Worm (Caenorhabditis elegans) whole organism, late embryonic: Measurements from ENCODE around the gene pxd-1.

Source experiments
- C08G9.2 ChIP-seq: sonication (generic microtip); optimal IDR thresholded peaks from 2 replicates; lab custom pipeline; 2016; ENCODE audit warnings: mild to moderate bottlenecking, missing genetic modification characterization, moderate library complexity, missing compliant biosample characterization
- C38D4.7 ChIP-seq: fragments of 200-800 bp; sonication (Bioruptor generic); optimal IDR thresholded peaks from 2 replicates; lab custom pipeline; 2018; ENCODE audit warnings: mild to moderate bottlenecking, missing genetic modification characterization, moderate library complexity, missing compliant biosample characterization
- K09A11.1 ChIP-seq: sonication (generic microtip); optimal IDR thresholded peaks from 2 replicates; lab custom pipeline; 2017; ENCODE audit warnings: antibody characterized with exemption, mild to moderate bottlenecking, missing genetic modification characterization, missing compliant biosample characterization; ENCODE audit not compliant: insufficient read depth
- ama-1 ChIP-seq: fragments of 150-350 bp; optimal IDR thresholded peaks from 2 replicates; lab custom pipeline; 2014
- ceh-18 ChIP-seq: sonication (generic microtip); optimal IDR thresholded peaks from 2 replicates; lab custom pipeline; 2016; ENCODE audit warnings: missing genetic modification characterization, missing compliant biosample characterization
- ceh-19 ChIP-seq: fragments of 200-800 bp; sonication (Bioruptor generic); optimal IDR thresholded peaks from 2 replicates; lab custom pipeline; 2018; ENCODE audit warnings: mild to moderate bottlenecking, missing genetic modification characterization, missing compliant biosample characterization
- ceh-2 ChIP-seq: sonication (generic microtip); optimal IDR thresholded peaks from 2 replicates; lab custom pipeline; 2016; ENCODE audit warnings: missing genotype, missing genetic modification characterization, missing compliant biosample characterization
- ceh-22 ChIP-seq: sonication (generic microtip); optimal IDR thresholded peaks from 2 replicates; lab custom pipeline; 2017; ENCODE audit warnings: missing biosample characterization, missing genetic modification characterization
- ceh-24 ChIP-seq: sonication (generic microtip); optimal IDR thresholded peaks from 2 replicates; lab custom pipeline; 2016; ENCODE audit warnings: mild to moderate bottlenecking, missing genetic modification characterization, missing compliant biosample characterization
- ceh-31 ChIP-seq: sonication (generic microtip); optimal IDR thresholded peaks from 2 replicates; lab custom pipeline; 2016; ENCODE audit warnings: missing genetic modification characterization, missing compliant biosample characterization
- ceh-48 ChIP-seq: sonication (generic microtip); optimal IDR thresholded peaks from 2 replicates; lab custom pipeline; 2016; ENCODE audit warnings: missing genetic modification characterization, inconsistent platforms, missing compliant biosample characterization
- ceh-6 ChIP-seq: fragments of 200-800 bp; sonication (Bioruptor generic); optimal IDR thresholded peaks from 2 replicates; lab custom pipeline; 2018; ENCODE audit warnings: mild to moderate bottlenecking, missing genetic modification characterization, missing compliant biosample characterization
- ceh-9 ChIP-seq: sonication (generic microtip); optimal IDR thresholded peaks from 2 replicates; lab custom pipeline; 2016; ENCODE audit warnings: mild to moderate bottlenecking, missing genetic modification characterization, inconsistent platforms, missing compliant biosample characterization
- dmd-4 ChIP-seq: sonication (generic microtip); optimal IDR thresholded peaks from 2 replicates; lab custom pipeline; 2016; ENCODE audit warnings: borderline replicate concordance, missing genetic modification characterization, missing compliant biosample characterization
- elt-4 ChIP-seq: sonication (generic microtip); optimal IDR thresholded peaks from 2 replicates; lab custom pipeline; 2016; ENCODE audit warnings: missing genetic modification characterization, missing compliant biosample characterization
- ets-4 ChIP-seq: sonication (generic microtip); optimal IDR thresholded peaks from 2 replicates; lab custom pipeline; 2016; ENCODE audit warnings: missing genetic modification characterization, missing compliant biosample characterization
- eyg-1 ChIP-seq: sonication (generic microtip); optimal IDR thresholded peaks from 2 replicates; lab custom pipeline; 2016; ENCODE audit warnings: missing genotype, missing genetic modification characterization, missing compliant biosample characterization
- fax-1 ChIP-seq: sonication (generic microtip); optimal IDR thresholded peaks from 2 replicates; lab custom pipeline; 2016; ENCODE audit warnings: missing genotype, missing genetic modification characterization, missing compliant biosample characterization
- fkh-6 ChIP-seq: sonication (generic microtip); optimal IDR thresholded peaks from 2 replicates; lab custom pipeline; 2016; ENCODE audit warnings: missing genetic modification characterization, missing compliant biosample characterization
- hlh-15 ChIP-seq: sonication (generic microtip); optimal IDR thresholded peaks from 2 replicates; lab custom pipeline; 2016; ENCODE audit warnings: missing genetic modification characterization, missing compliant biosample characterization
- hlh-30 ChIP-seq: sonication (generic microtip); optimal IDR thresholded peaks from 2 replicates; lab custom pipeline; 2017; ENCODE audit warnings: antibody characterized with exemption, missing genetic modification characterization, missing compliant biosample characterization; ENCODE audit not compliant: insufficient read depth
- hlh-6 ChIP-seq: sonication (generic microtip); optimal IDR thresholded peaks from 2 replicates; lab custom pipeline; 2016; ENCODE audit warnings: missing genotype, missing genetic modification characterization, missing compliant biosample characterization
- hlh-8 ChIP-seq: sonication (generic microtip); optimal IDR thresholded peaks from 2 replicates; lab custom pipeline; 2016; ENCODE audit warnings: missing genotype, missing genetic modification characterization, missing compliant biosample characterization
- lim-6 ChIP-seq: sonication (generic microtip); optimal IDR thresholded peaks from 2 replicates; lab custom pipeline; 2016; ENCODE audit warnings: missing genetic modification characterization, missing compliant biosample characterization
- lin-11 ChIP-seq: fragments of 200-800 bp; sonication (Bioruptor generic); optimal IDR thresholded peaks from 2 replicates; lab custom pipeline; 2018; ENCODE audit warnings: mild to moderate bottlenecking, missing genetic modification characterization, missing compliant biosample characterization
- nfya-1 ChIP-seq: sonication (generic microtip); optimal IDR thresholded peaks from 2 replicates; lab custom pipeline; 2017; ENCODE audit warnings: missing genetic modification characterization, mild to moderate bottlenecking, missing compliant biosample characterization, antibody characterized with exemption, moderate library complexity
- nhr-11 ChIP-seq: fragments of 150-350 bp; optimal IDR thresholded peaks from 2 replicates; lab custom pipeline; 2014; ENCODE audit warnings: missing biosample characterization, missing genetic modification characterization
- pag-3 ChIP-seq: sonication (generic microtip); optimal IDR thresholded peaks from 2 replicates; lab custom pipeline; 2016; ENCODE audit warnings: missing compliant biosample characterization, missing genetic modification characterization, borderline replicate concordance
- pat-9 ChIP-seq: fragments of 200-800 bp; sonication (Bioruptor generic); optimal IDR thresholded peaks from 2 replicates; lab custom pipeline; 2018; ENCODE audit warnings: mild to moderate bottlenecking, missing genetic modification characterization, moderate library complexity, missing compliant biosample characterization
- pax-1 ChIP-seq: fragments of 150-350 bp; optimal IDR thresholded peaks from 2 replicates; lab custom pipeline; 2014; ENCODE audit warnings: missing biosample characterization, missing genetic modification characterization
- pha-2 ChIP-seq: sonication (generic microtip); optimal IDR thresholded peaks from 2 replicates; lab custom pipeline; 2017; ENCODE audit warnings: mild to moderate bottlenecking, missing genetic modification characterization, missing compliant biosample characterization
- pqm-1 ChIP-seq: sonication (generic microtip); optimal IDR thresholded peaks from 2 replicates; lab custom pipeline; 2016; ENCODE audit warnings: missing genetic modification characterization, missing compliant biosample characterization
- pros-1 ChIP-seq: fragments of 150-350 bp; optimal IDR thresholded peaks from 2 replicates; lab custom pipeline; 2014; ENCODE audit warnings: missing biosample characterization, missing genetic modification reagents, missing genetic modification characterization
- rnt-1 ChIP-seq: sonication (generic microtip); optimal IDR thresholded peaks from 2 replicates; lab custom pipeline; 2016; ENCODE audit warnings: missing genetic modification characterization, missing compliant biosample characterization
- sdc-2 ChIP-seq: sonication (generic microtip); optimal IDR thresholded peaks from 2 replicates; lab custom pipeline; 2016; ENCODE audit warnings: missing genotype, missing genetic modification characterization, missing compliant biosample characterization
- sox-2 ChIP-seq: fragments of 200-800 bp; sonication (Bioruptor generic); IDR thresholded peaks from 2 replicates; pipeline ENCODE4 v1.3.6; 2022; ENCODE audit warnings: missing genetic modification reagents, missing genetic modification characterization, missing compliant biosample characterization
- sox-4 ChIP-seq: sonication (generic microtip); optimal IDR thresholded peaks from 2 replicates; lab custom pipeline; 2017; ENCODE audit warnings: mild to moderate bottlenecking, missing genetic modification characterization, inconsistent platforms, missing compliant biosample characterization
- tbx-2 ChIP-seq: sonication (generic microtip); optimal IDR thresholded peaks from 2 replicates; lab custom pipeline; 2016; ENCODE audit warnings: missing genetic modification characterization, missing compliant biosample characterization
- unc-3 ChIP-seq, 2 experiments: fragments of 200-800 bp in 1 of 2; sonication (Bioruptor generic) in 1 of 2; sonication (generic microtip) in 1 of 2; conservative IDR thresholded peaks in 1 of 2; optimal IDR thresholded peaks in 1 of 2; 2 replicates each; pipeline versions ENCODE4 v1.3.6 to Lab custom; 2016 to 2022; ENCODE audit warnings: missing compliant biosample characterization in 2 of 2, missing genetic modification characterization in 2 of 2, missing genetic modification reagents in 1 of 2
- unc-42 ChIP-seq: sonication (generic microtip); optimal IDR thresholded peaks from 2 replicates; lab custom pipeline; 2016; ENCODE audit warnings: missing genotype, missing genetic modification characterization, missing compliant biosample characterization
- unc-86 ChIP-seq: sonication (generic microtip); optimal IDR thresholded peaks from 2 replicates; lab custom pipeline; 2016; ENCODE audit warnings: missing genetic modification characterization, missing compliant biosample characterization

pxd-1 gene

ce11 chrIII:4012036-4012435 lies 6.1 kb downstream of the pxd-1 start, which contains the start of gene C36E8.4:
Gene C36E8.4, plus strand, starts transcription at chrIII:4012336.
- TF ChIP-seq dmd-4 (no peak), unc-3 (GFP tag; conservative IDR thresholded peaks at IDR 0.05; lab: Robert Waterston, UW) (no peak), unc-3 (tag; optimal IDR thresholded peaks at IDR 0.05; lab: Kevin White, UChicago) (no peak), sdc-2 (tag; lab: Kevin White, UChicago) (no peak), hlh-6 (tag; lab: Kevin White, UChicago) (no peak)

DNA sequence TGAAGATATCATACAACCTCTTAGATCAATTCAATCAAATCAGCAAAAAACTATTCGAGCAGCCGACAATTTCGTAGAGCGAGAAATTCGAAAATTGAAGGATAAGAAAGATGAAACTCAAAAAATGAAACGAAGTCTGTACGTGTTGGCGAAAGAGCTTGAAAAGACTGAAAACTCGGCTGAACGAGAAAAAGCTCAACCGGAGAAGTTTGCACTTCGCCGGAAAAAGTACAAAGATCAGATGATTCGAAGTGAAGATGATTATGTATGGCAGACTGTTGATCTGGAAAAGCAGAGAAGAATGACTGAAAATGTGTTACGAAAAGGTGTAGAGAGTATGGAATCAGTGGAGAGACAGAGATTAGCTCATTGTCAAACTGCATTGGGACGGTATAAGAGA lies 7.1 kb downstream of the pxd-1 start:
- no peak for TF ChIP-seq pqm-1 (tag; lab: Kevin White, UChicago)
- TF ChIP-seq fkh-6 (tag; lab: Kevin White, UChicago), result no peak
- no peak for TF ChIP-seq pat-9 (tag; lab: Kevin White, UChicago)
- no peak for TF ChIP-seq ceh-48
- TF ChIP-seq ceh-19 (GFP tag; lab: Kevin White, UChicago), result no peak
- TF ChIP-seq sox-4 (tag; lab: Kevin White, UChicago), result no peak
- TF ChIP-seq pag-3 (tag; lab: Kevin White, UChicago), result no peak
- no peak for TF ChIP-seq pros-1
- no peak for TF ChIP-seq lin-11 (tag; lab: Kevin White, UChicago)
- no peak for TF ChIP-seq unc-3 (GFP tag; conservative IDR thresholded peaks at IDR 0.05; lab: Robert Waterston, UW)
- no peak for TF ChIP-seq unc-3 (tag; optimal IDR thresholded peaks at IDR 0.05; lab: Kevin White, UChicago)
- TF ChIP-seq ceh-31 (tag; lab: Kevin White, UChicago), result no peak
- TF ChIP-seq pha-2 (tag; lab: Kevin White, UChicago), result no peak
- TF ChIP-seq hlh-15, result no peak
- TF ChIP-seq nfya-1 (tag; lab: Kevin White, UChicago), result no peak
- no peak for TF ChIP-seq lim-6 (tag; lab: Kevin White, UChicago)
- TF ChIP-seq ceh-18 (tag; lab: Kevin White, UChicago), result no peak
- TF ChIP-seq nhr-11, result no peak
- no peak for TF ChIP-seq hlh-30 (tag; lab: Kevin White, UChicago)
- no peak for TF ChIP-seq ets-4 (tag; lab: Kevin White, UChicago)
- TF ChIP-seq tbx-2 (tag; lab: Kevin White, UChicago), result no peak

- TF ChIP-seq ceh-24, result no peak
Observed at ce11 chrIII:4015382-4015986, 9.5 kb downstream of the pxd-1 start.

DNA sequence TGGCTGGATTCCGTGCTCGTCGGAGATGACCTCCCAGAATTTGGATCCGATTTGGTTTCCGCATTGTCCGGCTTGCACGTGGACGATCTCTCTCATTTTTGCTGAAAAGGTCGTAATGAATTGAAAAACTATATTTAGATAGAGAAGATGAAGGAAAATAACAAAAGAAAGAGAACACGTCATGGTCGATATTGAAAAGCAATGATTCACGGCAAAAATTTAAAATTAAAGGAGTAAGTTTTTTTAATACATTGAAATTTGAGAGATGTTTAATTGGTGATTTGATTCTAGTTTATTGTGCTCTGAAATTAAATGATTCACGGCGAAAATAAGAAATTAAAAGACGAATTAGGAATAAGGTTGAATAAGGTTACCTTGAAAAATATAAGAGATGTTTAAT lies 11.6 kb downstream of the pxd-1 start, which contains the start of gene tbb-2:
TSS of gene tbb-2 (minus strand) at position 101 of the 400 bp plus-strand sequence.
- TF ChIP-seq ceh-22 (tag; lab: Kevin White, UChicago), result no peak
- TF ChIP-seq unc-86 (tag; lab: Kevin White, UChicago), result no peak
- no peak for TF ChIP-seq sox-2 (GFP tag; lab: Robert Waterston, UW)
- TF ChIP-seq pax-1 (tag; lab: Kevin White, UChicago), result no peak
- no peak for TF ChIP-seq ama-1 (lab: Kevin White, UChicago)
- no peak for TF ChIP-seq hlh-8 (tag; lab: Kevin White, UChicago)
- TF ChIP-seq elt-4, result no peak
- no peak for TF ChIP-seq hlh-15
- no peak for TF ChIP-seq fax-1
- TF ChIP-seq eyg-1, result no peak

ce11 chrIII:4018095-4018498 lies 12.2 kb downstream of the pxd-1 start:
- TF ChIP-seq ceh-48 (peak; percentile 36), C08G9.2 (tag; lab: Kevin White, UChicago) (no peak), C38D4.7 (GFP tag; lab: Kevin White, UChicago) (peak; percentile 8), K09A11.1 (tag; lab: Kevin White, UChicago) (no peak), ceh-2 (tag; lab: Kevin White, UChicago) (no peak), rnt-1 (no peak), unc-3 (GFP tag; conservative IDR thresholded peaks at IDR 0.05; lab: Robert Waterston, UW) (no peak), unc-3 (tag; optimal IDR thresholded peaks at IDR 0.05; lab: Kevin White, UChicago) (peak; percentile 5), ceh-6 (GFP tag; lab: Kevin White, UChicago) (peak; percentile 3), unc-42 (peak; percentile 50), ceh-9 (tag; lab: Kevin White, UChicago) (no peak), ceh-31 (tag; lab: Kevin White, UChicago) (peak; percentile 8)
